Fruit fly (Drosophila melanogaster): ENCODE measurements around the gene Prp16.

- no peak for TF ChIP-seq CG7045 (GFP tag; optimal IDR thresholded peaks at IDR 0.05)
- TF ChIP-seq Hr96 (GFP tag; optimal IDR thresholded peaks at IDR 0.05): no peak
- TF ChIP-seq CG33017 (tag; optimal IDR thresholded peaks at IDR 0.05): no peak
- TF ChIP-seq cnc (optimal IDR thresholded peaks at IDR 0.05): no peak
- TF ChIP-seq CG12768 (GFP tag; optimal IDR thresholded peaks at IDR 0.05): no peak
- no peak for TF ChIP-seq Crg-1 (GFP tag; optimal IDR thresholded peaks at IDR 0.05)
- no peak for TF ChIP-seq ovo (GFP tag; optimal IDR thresholded peaks at IDR 0.05)
- no peak for TF ChIP-seq tj (GFP tag; optimal IDR thresholded peaks at IDR 0.05)
- TF ChIP-seq pad (GFP tag; optimal IDR thresholded peaks at IDR 0.05): no peak
- no peak for TF ChIP-seq CG11617 (GFP tag; optimal IDR thresholded peaks at IDR 0.05)
- TF ChIP-seq CG14711 (tag; optimal IDR thresholded peaks at IDR 0.05): no peak
- TF ChIP-seq kay (GFP tag; ENCODE audit: borderline replicate concordance): no peak
These were observed 25.9 kb downstream of the Prp16 start for dm6 chrX:14227043-14227442.

All from whole organism, adult.